Fruit fly (Drosophila melanogaster) whole organism, embryonic: Measurements from ENCODE around the gene Ask1.

Source experiments
- Asciz ChIP-seq: fragments of 200-800 bp; sonication (Bioruptor generic); optimal IDR thresholded peaks from 2 replicates; lab custom pipeline; 2017; ENCODE audit warnings: missing biosample characterization, mild to moderate bottlenecking, missing genetic modification characterization, missing genetic modification reagents
- CG10366 ChIP-seq: fragments of 200-800 bp; sonication (Bioruptor generic); IDR thresholded peaks from 2 replicates; pipeline ENCODE4 v1.3.6; 2022; ENCODE audit warnings: missing biosample characterization, missing genetic modification characterization
- CG12071 ChIP-seq: fragments of 200-800 bp; sonication (Bioruptor generic); optimal IDR thresholded peaks from 3 replicates; lab custom pipeline; 2018; ENCODE audit warnings: missing biosample characterization, mild to moderate bottlenecking, missing genetic modification characterization
- CG13287 ChIP-seq: fragments of 200-800 bp; sonication (Bioruptor generic); IDR thresholded peaks from 2 replicates; pipeline ENCODE4 v1.3.6; 2022; ENCODE audit warnings: missing biosample characterization, missing genetic modification characterization; ENCODE audit not compliant: partially characterized antibody
- CG13424 ChIP-seq: fragments of 200-800 bp; sonication (Bioruptor generic); optimal IDR thresholded peaks from 2 replicates; lab custom pipeline; 2019; ENCODE audit warnings: missing biosample characterization, mild to moderate bottlenecking, missing genetic modification characterization, moderate library complexity
- CG13775 ChIP-seq: fragments of 200-800 bp; sonication (Bioruptor generic); optimal IDR thresholded peaks from 3 replicates; lab custom pipeline; 2017; ENCODE audit warnings: missing biosample characterization, mild to moderate bottlenecking, missing genetic modification characterization
- CG14014 ChIP-seq: fragments of 200-800 bp; sonication (Bioruptor generic); IDR thresholded peaks from 2 replicates; pipeline ENCODE4 v1.3.6; 2022; ENCODE audit warnings: missing biosample characterization, missing genetic modification characterization
- CG14710 ChIP-seq: fragments of 200-800 bp; sonication (Bioruptor generic); optimal IDR thresholded peaks from 3 replicates; lab custom pipeline; 2019; ENCODE audit warnings: missing biosample characterization, mild to moderate bottlenecking, missing genetic modification characterization, moderate library complexity
- CG15696 ChIP-seq: fragments of 200-800 bp; sonication (Bioruptor generic); optimal IDR thresholded peaks from 2 replicates; lab custom pipeline; 2019; ENCODE audit warnings: missing biosample characterization, mild to moderate bottlenecking, missing genetic modification characterization, moderate library complexity
- CG17328 ChIP-seq: fragments of 200-800 bp; sonication (Bioruptor generic); IDR thresholded peaks from 2 replicates; pipeline ENCODE4 v1.3.6; 2022; ENCODE audit warnings: missing biosample characterization, missing genetic modification characterization
- CG17385 ChIP-seq: fragments of 200-800 bp; sonication (Bioruptor generic); optimal IDR thresholded peaks from 3 replicates; lab custom pipeline; 2018; ENCODE audit warnings: missing biosample characterization, mild to moderate bottlenecking, missing genetic modification characterization
- CG18262 ChIP-seq: fragments of 200-800 bp; optimal IDR thresholded peaks from 3 replicates; lab custom pipeline; 2019; ENCODE audit warnings: missing biosample characterization, mild to moderate bottlenecking, missing genetic modification characterization, moderate library complexity
- CG18476 ChIP-seq: fragments of 200-800 bp; sonication (Bioruptor generic); optimal IDR thresholded peaks from 2 replicates; lab custom pipeline; 2016; ENCODE audit warnings: missing biosample characterization, mild to moderate bottlenecking, missing genetic modification characterization
- CG2120 ChIP-seq: fragments of 200-800 bp; sonication (Bioruptor generic); optimal IDR thresholded peaks from 3 replicates; lab custom pipeline; 2016; ENCODE audit warnings: missing biosample characterization, missing genetic modification characterization
- CG3995 ChIP-seq: fragments of 200-800 bp; sonication (Bioruptor generic); optimal IDR thresholded peaks from 3 replicates; lab custom pipeline; 2016; ENCODE audit warnings: missing biosample characterization, missing genetic modification characterization
- CG6272 ChIP-seq: fragments of 200-800 bp; sonication (Bioruptor generic); IDR thresholded peaks from 2 replicates; pipeline ENCODE4 v1.3.6; 2022; ENCODE audit warnings: missing biosample characterization, missing genetic modification characterization
- CG6854 ChIP-seq: fragments of 200-800 bp; sonication (Bioruptor generic); optimal IDR thresholded peaks from 3 replicates; lab custom pipeline; 2017; ENCODE audit warnings: missing biosample characterization, mild to moderate bottlenecking, missing genetic modification characterization
- CG8388 ChIP-seq: fragments of 200-800 bp; sonication (Bioruptor generic); optimal IDR thresholded peaks from 2 replicates; lab custom pipeline; 2019; ENCODE audit warnings: missing biosample characterization, mild to moderate bottlenecking, missing genetic modification characterization, moderate library complexity
- CG9215 ChIP-seq: fragments of 200-800 bp; sonication (Bioruptor generic); IDR thresholded peaks from 2 replicates; pipeline ENCODE4 v1.3.6; 2022; ENCODE audit warnings: missing biosample characterization, missing genetic modification characterization
- CG9932 ChIP-seq: fragments of 200-800 bp; sonication (Bioruptor generic); IDR thresholded peaks from 2 replicates; pipeline ENCODE4 v1.3.6; 2022; ENCODE audit warnings: missing biosample characterization, missing genetic modification characterization
- CHES-1-like ChIP-seq: fragments of 200-800 bp; sonication (Bioruptor generic); optimal IDR thresholded peaks from 2 replicates; lab custom pipeline; 2016; ENCODE audit warnings: missing biosample characterization, missing genetic modification characterization
- HmgD ChIP-seq: fragments of 200-800 bp; sonication (Bioruptor generic); optimal IDR thresholded peaks from 3 replicates; lab custom pipeline; 2016; ENCODE audit warnings: missing biosample characterization, missing genetic modification characterization
- Hmr ChIP-seq: fragments of 200-800 bp; sonication (Bioruptor generic); optimal IDR thresholded peaks from 3 replicates; lab custom pipeline; 2017; ENCODE audit warnings: mild to moderate bottlenecking, missing biosample characterization, missing genetic modification reagents, missing genetic modification characterization
- Nf-YC ChIP-seq: fragments of 200-800 bp; optimal IDR thresholded peaks from 3 replicates; lab custom pipeline; 2019; ENCODE audit warnings: missing biosample characterization, mild to moderate bottlenecking, missing genetic modification characterization, moderate library complexity
- Optix ChIP-seq: fragments of 200-800 bp; sonication (Bioruptor generic); IDR thresholded peaks from 3 replicates; pipeline ENCODE4 v1.3.6; 2022; ENCODE audit warnings: missing biosample characterization, missing genetic modification characterization
- Six4 ChIP-seq: fragments of 200-800 bp; sonication (Bioruptor generic); optimal IDR thresholded peaks from 2 replicates; lab custom pipeline; 2016; ENCODE audit warnings: missing biosample characterization, missing genetic modification characterization
- TFAM ChIP-seq: fragments of 200-800 bp; sonication (Bioruptor generic); optimal IDR thresholded peaks from 2 replicates; lab custom pipeline; 2017; ENCODE audit warnings: missing biosample characterization, missing genetic modification characterization, inconsistent platforms
- ara ChIP-seq: fragments of 200-800 bp; sonication (Bioruptor generic); IDR thresholded peaks from 2 replicates; pipeline ENCODE4 v1.3.6; 2022; ENCODE audit warnings: missing biosample characterization, missing genetic modification characterization
- bsh ChIP-seq, 2 experiments: fragments of 200-800 bp; sonication (Bioruptor generic); optimal IDR thresholded peaks; 2 replicates each; lab custom pipeline; 2017 to 2018; ENCODE audit warnings: mild to moderate bottlenecking in 2 of 2, missing biosample characterization in 2 of 2, missing genetic modification characterization in 2 of 2, moderate library complexity in 1 of 2
- btn ChIP-seq: fragments of 200-800 bp; sonication (Bioruptor generic); optimal IDR thresholded peaks from 2 replicates; lab custom pipeline; 2016; ENCODE audit warnings: missing biosample characterization, missing genetic modification characterization
- chm ChIP-seq: fragments of 200-800 bp; sonication (Bioruptor generic); IDR thresholded peaks from 2 replicates; pipeline ENCODE4 v1.3.6; 2022; ENCODE audit warnings: missing biosample characterization, missing genetic modification characterization
- croc ChIP-seq: fragments of 200-800 bp; sonication (Bioruptor generic); conservative IDR thresholded peaks from 3 replicates; pipeline ENCODE4 v1.3.6; 2022; ENCODE audit warnings: missing biosample characterization, missing genetic modification characterization
- crp ChIP-seq, 2 experiments: fragments of 200-800 bp; sonication (Bioruptor generic); optimal IDR thresholded peaks; 2 replicates in 1 of 2; 3 replicates in 1 of 2; lab custom pipeline; 2017; ENCODE audit warnings: missing biosample characterization in 2 of 2, missing genetic modification characterization in 2 of 2, mild to moderate bottlenecking in 1 of 2, moderate library complexity in 1 of 2
- disco-r ChIP-seq: fragments of 200-800 bp; sonication (Bioruptor generic); optimal IDR thresholded peaks from 2 replicates; lab custom pipeline; 2016; ENCODE audit warnings: missing biosample characterization, missing genetic modification characterization
- en ChIP-seq: fragments of 200-800 bp; sonication (Bioruptor generic); optimal IDR thresholded peaks from 2 replicates; lab custom pipeline; 2016; ENCODE audit warnings: missing biosample characterization, missing genetic modification characterization
- fu2 ChIP-seq: fragments of 200-800 bp; sonication (Bioruptor generic); optimal IDR thresholded peaks from 2 replicates; lab custom pipeline; 2016; ENCODE audit warnings: missing biosample characterization, missing genetic modification characterization
- grn ChIP-seq: fragments of 200-800 bp; sonication (Bioruptor generic); optimal IDR thresholded peaks from 3 replicates; lab custom pipeline; 2017; ENCODE audit warnings: missing biosample characterization, missing genetic modification characterization
- hbn ChIP-seq: fragments of 200-800 bp; sonication (Bioruptor generic); IDR thresholded peaks from 2 replicates; pipeline ENCODE4 v1.3.6; 2022; ENCODE audit warnings: missing biosample characterization, missing genetic modification characterization; ENCODE audit not compliant: partially characterized antibody
- hkb ChIP-seq, 2 experiments: fragments of 200-800 bp in 1 of 2; fragments of >200 bp in 1 of 2; sonication (Bioruptor generic) in 1 of 2; IDR thresholded peaks in 1 of 2; optimal IDR thresholded peaks in 1 of 2; 2 replicates each; pipeline versions ENCODE4 v1.3.6 to Lab custom; 2017 to 2022; ENCODE audit warnings: missing biosample characterization in 1 of 2, missing genetic modification characterization in 1 of 2
- lilli ChIP-seq: fragments of 200-800 bp; sonication (Bioruptor generic); optimal IDR thresholded peaks from 3 replicates; lab custom pipeline; 2016; ENCODE audit warnings: missing biosample characterization, missing genetic modification characterization
- org-1 ChIP-seq: fragments of 200-800 bp; sonication (Bioruptor generic); optimal IDR thresholded peaks from 2 replicates; lab custom pipeline; 2017; ENCODE audit warnings: missing biosample characterization, missing genetic modification characterization
- pb ChIP-seq: fragments of 200-800 bp; sonication (Bioruptor generic); optimal IDR thresholded peaks from 3 replicates; lab custom pipeline; 2016; ENCODE audit warnings: missing biosample characterization, missing genetic modification characterization
- pfk ChIP-seq: fragments of 200-800 bp; sonication (Bioruptor generic); optimal IDR thresholded peaks from 2 replicates; lab custom pipeline; 2018; ENCODE audit warnings: missing biosample characterization, mild to moderate bottlenecking, missing genetic modification characterization, moderate library complexity
- pros ChIP-seq: fragments of 200-800 bp; sonication (Bioruptor generic); optimal IDR thresholded peaks from 3 replicates; lab custom pipeline; 2019; ENCODE audit warnings: missing biosample characterization, mild to moderate bottlenecking, missing genetic modification characterization, moderate library complexity
- sisA ChIP-seq: fragments of 200-800 bp; sonication (Bioruptor generic); IDR thresholded peaks from 2 replicates; pipeline ENCODE4 v1.3.6; 2022; ENCODE audit warnings: missing biosample characterization, missing genetic modification characterization
- so ChIP-seq: fragments of 200-800 bp; sonication (Bioruptor generic); IDR thresholded peaks from 3 replicates; pipeline ENCODE4 v1.3.6; 2022; ENCODE audit warnings: missing biosample characterization, missing genetic modification characterization
- sqz ChIP-seq: fragments of 200-800 bp; sonication (Bioruptor generic); optimal IDR thresholded peaks from 3 replicates; lab custom pipeline; 2018; ENCODE audit warnings: missing biosample characterization, mild to moderate bottlenecking, missing genetic modification characterization
- tna ChIP-seq: fragments of 200-800 bp; sonication (Bioruptor generic); IDR thresholded peaks from 2 replicates; pipeline ENCODE4 v1.3.6; 2022; ENCODE audit warnings: missing biosample characterization, missing genetic modification characterization; ENCODE audit not compliant: partially characterized antibody
- unpg ChIP-seq: fragments of 200-800 bp; sonication (Bioruptor generic); optimal IDR thresholded peaks from 3 replicates; lab custom pipeline; 2018; ENCODE audit warnings: missing biosample characterization, mild to moderate bottlenecking, missing genetic modification characterization, moderate library complexity

Gene Ask1

dm6 chr3R:19847591-19848256 lies 31.8 kb upstream of the Ask1 start (continued):
- no peak for TF ChIP-seq hkb (optimal IDR thresholded peaks at IDR 0.05; lab: Kevin White, UChicago)
- TF ChIP-seq hkb (GFP tag; IDR thresholded peaks at IDR 0.05; lab: Robert Waterston, UW): peak; percentile 47
- TF ChIP-seq CG6854: no peak
- TF ChIP-seq org-1 (GFP tag; lab: Kevin White, UChicago): peak; percentile 26
- no peak for TF ChIP-seq TFAM (GFP tag; lab: Kevin White, UChicago)
- TF ChIP-seq CG17328 (GFP tag; lab: Robert Waterston, UW): peak; percentile 22; the same call in 1 of the 2 replicates
- TF ChIP-seq crp (GFP tag; optimal IDR thresholded peaks at IDR 0.05; lab: Kevin White, UChicago): peak in 1 of 2 experiments; percentile 72
- TF ChIP-seq CG6272: no peak
- TF ChIP-seq CG10366 (GFP tag; lab: Robert Waterston, UW): no peak; the same call in 1 of the 2 replicates
- TF ChIP-seq CG9932 (GFP tag; lab: Robert Waterston, UW): no peak
- peak; percentile 31 for TF ChIP-seq chm (GFP tag; lab: Robert Waterston, UW)
- peak; percentile 61 for TF ChIP-seq CG17385 (GFP tag; lab: Kevin White, UChicago)
- no peak for TF ChIP-seq Optix
- no peak for TF ChIP-seq CG3995 (GFP tag; lab: Kevin White, UChicago)
- no peak for TF ChIP-seq pros (GFP tag; lab: Kevin White, UChicago)
- TF ChIP-seq CG9215 (GFP tag; lab: Robert Waterston, UW): no peak
- peak; percentile 8; the same call in 1 of the 2 replicates for TF ChIP-seq ara
- TF ChIP-seq CG14710 (tag; lab: Kevin White, UChicago): peak; percentile 16
- no peak for TF ChIP-seq btn (GFP tag; lab: Kevin White, UChicago)
- no peak for TF ChIP-seq CG13775 (GFP tag; lab: Kevin White, UChicago)
- TF ChIP-seq CG18262: no peak
- peak; percentile 4 for TF ChIP-seq Nf-YC (tag; lab: Kevin White, UChicago)
- no peak for TF ChIP-seq CG2120 (GFP tag; lab: Kevin White, UChicago)
- TF ChIP-seq croc (GFP tag; lab: Robert Waterston, UW): no peak
- no peak for TF ChIP-seq CG18476
- no peak for TF ChIP-seq pfk
- TF ChIP-seq disco-r (GFP tag; lab: Kevin White, UChicago): peak; percentile 19
- no peak for TF ChIP-seq CHES-1-like (GFP tag; lab: Kevin White, UChicago)
- TF ChIP-seq bsh (GFP tag; optimal IDR thresholded peaks at IDR 0.05; lab: Kevin White, UChicago): peak in 1 of 2 experiments; percentile 60
- no peak for TF ChIP-seq fu2 (GFP tag; lab: Kevin White, UChicago)
- TF ChIP-seq grn (GFP tag; lab: Kevin White, UChicago): peak; percentile 12
- no peak for TF ChIP-seq Six4 (GFP tag; lab: Kevin White, UChicago)
- no peak for TF ChIP-seq CG12071 (GFP tag; lab: Kevin White, UChicago)
- no peak for TF ChIP-seq HmgD (GFP tag; lab: Kevin White, UChicago)
- TF ChIP-seq pb (GFP tag; lab: Kevin White, UChicago): no peak
- TF ChIP-seq en: peak; percentile 1
- TF ChIP-seq Hmr (GFP tag; lab: Kevin White, UChicago): no peak
- TF ChIP-seq CG15696 (tag; lab: Kevin White, UChicago): peak; percentile 1
- TF ChIP-seq CG13287 (GFP tag; lab: Robert Waterston, UW): peak; percentile 25
- peak; percentile 48; the same call in 1 of the 3 replicates for TF ChIP-seq so
- no peak for TF ChIP-seq sisA
- TF ChIP-seq unpg (GFP tag; lab: Kevin White, UChicago): peak; percentile 53
- peak; percentile 42; the same call in 1 of the 2 replicates for TF ChIP-seq CG14014 (GFP tag; lab: Robert Waterston, UW)
- TF ChIP-seq hbn (GFP tag; lab: Robert Waterston, UW): no peak
- TF ChIP-seq Asciz (GFP tag; lab: Kevin White, UChicago): peak; percentile 32
- peak; percentile 19 for TF ChIP-seq CG8388 (GFP tag; lab: Kevin White, UChicago)
- TF ChIP-seq tna (GFP tag; lab: Robert Waterston, UW): no peak
- TF ChIP-seq CG13424 (tag; lab: Kevin White, UChicago): peak; percentile 65
- peak; percentile 92 for TF ChIP-seq sqz (GFP tag; lab: Kevin White, UChicago)
- TF ChIP-seq lilli (GFP tag; lab: Kevin White, UChicago): no peak
